Fruit fly (Drosophila melanogaster): Measurements from ENCODE around the gene Alp1.

The Alp1 gene

DNA sequence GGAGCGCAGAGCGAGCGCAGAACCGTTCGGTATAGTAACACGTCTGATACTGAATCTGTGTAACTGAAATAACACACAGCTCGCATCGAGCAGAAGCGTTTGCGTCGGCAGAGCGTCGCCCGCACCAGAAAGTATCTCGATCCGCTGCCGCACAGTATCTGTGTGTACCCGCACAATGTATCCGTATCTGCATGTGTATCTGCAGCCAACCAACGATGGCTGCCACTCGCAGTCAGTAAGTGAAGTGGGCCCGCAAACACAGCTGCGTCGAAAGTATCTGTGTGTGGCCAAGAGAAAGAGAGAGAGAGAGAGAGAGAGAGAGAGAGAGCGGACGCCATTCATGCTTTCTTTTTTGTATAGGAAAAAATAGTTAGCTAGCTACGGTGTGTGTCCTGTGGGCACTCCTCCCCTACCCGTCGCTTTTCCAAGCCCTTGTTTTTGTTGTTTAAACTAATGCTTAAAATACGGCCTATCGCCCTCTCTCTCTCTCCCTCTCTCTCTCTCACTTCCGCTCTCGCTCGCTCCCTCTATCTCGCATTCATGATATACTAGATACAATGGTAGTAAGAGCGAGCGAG, 31.9 kb upstream of the Alp1 start, which contains the start of gene croc (continued):
- TF ChIP-seq bcd (GFP tag; optimal IDR thresholded peaks at IDR 0.05) = no peak
- no peak for TF ChIP-seq CG12219 (GFP tag; optimal IDR thresholded peaks at IDR 0.05)
- peak; percentile 1 for TF ChIP-seq HLHmδ (GFP tag; optimal IDR thresholded peaks at IDR 0.05)
- no peak for TF ChIP-seq gsb-n (tag; optimal IDR thresholded peaks at IDR 0.05)
- peak; percentile 40 for TF ChIP-seq nmo (GFP tag; optimal IDR thresholded peaks at IDR 0.05)
- no peak for TF ChIP-seq ind (GFP tag; optimal IDR thresholded peaks at IDR 0.05)
- no peak for TF ChIP-seq Mes4 (GFP tag; optimal IDR thresholded peaks at IDR 0.05)
- no peak for TF ChIP-seq E2f1 (GFP tag; IDR thresholded peaks at IDR 0.05)
- no peak for TF ChIP-seq CG17361 (GFP tag; IDR thresholded peaks at IDR 0.05)
- TF ChIP-seq ems (GFP tag; optimal IDR thresholded peaks at IDR 0.05) = no peak
- TF ChIP-seq chif (GFP tag; optimal IDR thresholded peaks at IDR 0.05) = no peak
- no peak for TF ChIP-seq Bteb2 (GFP tag; optimal IDR thresholded peaks at IDR 0.05)
- TF ChIP-seq CG4424 (GFP tag; optimal IDR thresholded peaks at IDR 0.05) = no peak
- TF ChIP-seq CG15601 (tag; optimal IDR thresholded peaks at IDR 0.05) = no peak
- TF ChIP-seq Fer1 (GFP tag; optimal IDR thresholded peaks at IDR 0.05) = no peak
- TF ChIP-seq bsh (GFP tag; optimal IDR thresholded peaks at IDR 0.05) = no peak
- TF ChIP-seq jumu (GFP tag; optimal IDR thresholded peaks at IDR 0.05) = no peak
- TF ChIP-seq CG11247 (GFP tag; IDR thresholded peaks at IDR 0.05) = no peak
- no peak for TF ChIP-seq BEAF-32 (GFP tag; optimal IDR thresholded peaks at IDR 0.05)
- TF ChIP-seq D19A (tag; optimal IDR thresholded peaks at IDR 0.05) = no peak
- TF ChIP-seq CG15696 (tag; optimal IDR thresholded peaks at IDR 0.05) = no peak
- TF ChIP-seq pnt (GFP tag; optimal IDR thresholded peaks at IDR 0.05) = no peak
- TF ChIP-seq gfzf (GFP tag; optimal IDR thresholded peaks at IDR 0.05) = no peak
- no peak for TF ChIP-seq Drgx (GFP tag; IDR thresholded peaks at IDR 0.05)
- no peak for TF ChIP-seq CG4730 (GFP tag; IDR thresholded peaks at IDR 0.05)
- TF ChIP-seq Trl (optimal IDR thresholded peaks at IDR 0.05) = peak; percentile 87 to 97
- TF ChIP-seq Trl (GFP tag; optimal IDR thresholded peaks at IDR 0.05) = peak; percentile 31
- TF ChIP-seq CG34224 (GFP tag; IDR thresholded peaks at IDR 0.05; ENCODE audit: partially characterized antibody) = no peak
- no peak for TF ChIP-seq al (GFP tag; IDR thresholded peaks at IDR 0.05)
- peak; percentile 65 for TF ChIP-seq sens (GFP tag)
- TF ChIP-seq Dll (GFP tag; IDR thresholded peaks at IDR 0.05; ENCODE audit: partially characterized antibody) = no peak
- no peak for TF ChIP-seq CG16815 (GFP tag; optimal IDR thresholded peaks at IDR 0.05)
- no peak for TF ChIP-seq knrl (GFP tag; IDR thresholded peaks at IDR 0.05; ENCODE audit: partially characterized antibody)
- TF ChIP-seq disco-r (GFP tag; optimal IDR thresholded peaks at IDR 0.05) = no peak
- no peak for TF ChIP-seq CG15011 (GFP tag; optimal IDR thresholded peaks at IDR 0.05)

DNA sequence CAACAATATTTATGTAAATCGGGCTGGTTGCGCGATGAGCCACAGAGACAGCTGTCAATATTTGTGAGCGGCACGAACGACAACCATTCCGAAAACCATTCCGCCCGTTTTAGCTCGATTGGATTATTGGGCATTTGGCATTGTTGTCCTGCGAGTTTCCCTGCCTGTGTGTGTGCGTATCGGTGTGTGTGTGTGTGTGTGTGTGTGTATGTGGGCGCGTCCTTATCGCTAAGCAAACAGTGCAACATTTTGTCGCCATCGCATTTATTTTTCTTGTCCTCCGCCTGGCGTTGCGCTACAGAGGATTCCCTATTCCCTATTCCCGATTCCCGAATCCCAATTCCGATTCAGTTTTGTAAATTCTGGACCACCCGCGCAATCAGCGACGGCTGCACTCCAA, 27.3 kb upstream of the Alp1 start:
- TF ChIP-seq CG2120 (GFP tag; optimal IDR thresholded peaks at IDR 0.05) (no peak), onecut (GFP tag; IDR thresholded peaks at IDR 0.05) (no peak), gce (GFP tag; IDR thresholded peaks at IDR 0.05) (no peak), cg (GFP tag; optimal IDR thresholded peaks at IDR 0.05) (peak; percentile 36), CG1233 (GFP tag; optimal IDR thresholded peaks at IDR 0.05) (no peak), CG14860 (GFP tag; IDR thresholded peaks at IDR 0.05; ENCODE audit: partially characterized antibody) (0 out of 3 replicates have a peak, but pooled peaks have one; percentile 19), yki (optimal IDR thresholded peaks at IDR 0.05) (no peak), nau (GFP tag; optimal IDR thresholded peaks at IDR 0.05) (no peak), lov (optimal IDR thresholded peaks at IDR 0.05) (no peak), lov (GFP tag; IDR thresholded peaks at IDR 0.05) (no peak), lbe (GFP tag; optimal IDR thresholded peaks at IDR 0.05) (no peak), CG8478 (optimal IDR thresholded peaks at IDR 0.05) (no peak), corto (GFP tag; optimal IDR thresholded peaks at IDR 0.05) (no peak), CG16813 (GFP tag; IDR thresholded peaks at IDR 0.05; ENCODE audit: partially characterized antibody) (no peak), Dek (tag; optimal IDR thresholded peaks at IDR 0.05) (no peak), dm (GFP tag; optimal IDR thresholded peaks at IDR 0.05) (no peak), D (optimal IDR thresholded peaks at IDR 0.05) (peak; percentile 62), D (GFP tag; optimal IDR thresholded peaks at IDR 0.05) (no peak), CG7786 (GFP tag; optimal IDR thresholded peaks at IDR 0.05) (no peak), psq (GFP tag; optimal IDR thresholded peaks at IDR 0.05) (no peak)

Data from whole organism, embryonic.